Worm (Caenorhabditis elegans): ENCODE data around the gene lipl-1.

- no peak for TF ChIP-seq mls-2 (tag; optimal IDR thresholded peaks at IDR 0.05)
- TF ChIP-seq unc-39 (tag; optimal IDR thresholded peaks at IDR 0.05): no peak
- TF ChIP-seq unc-62 (GFP tag; optimal IDR thresholded peaks at IDR 0.05): no peak
- TF ChIP-seq elt-1 (tag; optimal IDR thresholded peaks at IDR 0.05; ENCODE audit: borderline replicate concordance, insufficient read depth): no peak
- no peak for TF ChIP-seq nhr-12 (tag; optimal IDR thresholded peaks at IDR 0.05)
- TF ChIP-seq pha-4 (tag; optimal IDR thresholded peaks at IDR 0.05): no peak
- no peak for TF ChIP-seq mab-5 (tag; optimal IDR thresholded peaks at IDR 0.05)
- TF ChIP-seq cnd-1 (tag; optimal IDR thresholded peaks at IDR 0.05): no peak
- TF ChIP-seq nhr-28 (tag; optimal IDR thresholded peaks at IDR 0.05): no peak
- no peak for TF ChIP-seq mep-1 (tag; optimal IDR thresholded peaks at IDR 0.05)
Observed at ce11 chrV:12885860-12886259, 33.9 kb upstream of the lipl-1 start, which contains the start of gene glb-24.

Measured in whole organism, mixed stage, embryonic.